Worm (Caenorhabditis elegans): ENCODE measurements around the gene sec-20.

The sec-20 gene

DNA sequence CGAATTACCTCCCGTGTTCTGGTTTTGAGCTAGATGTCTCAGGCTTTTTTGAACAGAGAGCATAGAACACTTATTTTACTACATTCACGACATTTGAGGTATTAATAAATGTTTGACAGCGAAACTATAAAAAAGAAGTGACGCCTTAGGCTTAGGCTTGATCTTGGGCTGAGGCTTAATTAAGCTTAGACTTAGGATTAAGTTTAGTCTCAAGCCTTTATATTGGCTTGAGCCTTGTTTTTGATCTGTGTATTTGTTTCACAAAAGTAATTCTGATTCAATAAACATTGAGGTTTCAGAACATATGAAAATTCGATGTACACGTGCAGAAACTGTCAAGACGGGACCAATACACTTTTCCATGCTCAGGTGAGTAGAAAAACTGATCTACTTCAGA, 17.8 kb downstream of the sec-20 start, which contains the start of gene klp-20:
Gene klp-20 (plus strand): TSS at position 298 of the 397 bp plus-strand sequence.
- no peak for TF ChIP-seq unc-62 (GFP tag; optimal IDR thresholded peaks at IDR 0.05)

ce11 chrIII:211387-211786, 19.5 kb downstream of the sec-20 start:
- TF ChIP-seq unc-62 (GFP tag; optimal IDR thresholded peaks at IDR 0.05): no peak

DNA sequence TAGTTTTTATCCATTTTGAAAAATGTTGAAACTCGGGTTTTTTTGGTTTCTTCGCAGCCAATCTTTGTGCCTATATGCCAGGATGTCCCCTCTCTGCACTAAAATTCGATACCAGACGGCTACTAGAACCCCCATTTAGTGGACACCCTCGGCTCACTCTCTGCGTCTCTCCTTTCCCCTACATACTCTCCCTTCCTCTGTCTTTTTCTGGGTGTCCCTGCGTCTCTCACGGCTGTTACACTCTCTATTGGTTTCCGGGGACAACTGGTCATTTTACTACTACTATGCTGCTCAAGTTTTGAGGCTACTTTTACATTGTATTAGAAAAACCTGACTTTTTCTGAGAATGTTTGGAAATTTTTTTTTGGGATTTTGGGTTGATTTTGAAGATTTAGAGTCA, 28.5 kb downstream of the sec-20 start:
- TF ChIP-seq unc-62 (GFP tag; optimal IDR thresholded peaks at IDR 0.05): no peak

ce11 chrIII:222508-222907, 30.6 kb downstream of the sec-20 start:
- TF ChIP-seq unc-62 (GFP tag; optimal IDR thresholded peaks at IDR 0.05): no peak

DNA sequence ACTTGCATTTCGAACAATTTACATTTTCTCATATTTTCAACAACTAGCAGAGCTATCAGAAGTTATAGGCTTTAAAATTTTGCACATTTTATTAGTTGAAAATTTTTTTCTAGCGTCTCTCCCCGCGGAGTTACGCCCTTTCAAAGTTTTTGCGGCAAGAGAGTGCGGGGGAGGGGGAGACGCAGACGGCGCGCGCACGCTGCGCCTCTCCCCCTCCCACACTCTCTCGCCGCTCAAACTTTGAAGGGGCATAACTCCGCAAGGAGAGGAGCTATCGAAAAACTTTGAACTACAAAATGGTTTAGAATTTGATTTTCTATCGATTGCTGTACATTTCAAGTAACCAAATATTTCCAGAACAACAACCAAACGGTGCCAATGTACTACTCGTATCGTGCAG, 35.1 kb downstream of the sec-20 start:
- no peak for TF ChIP-seq unc-62 (GFP tag; optimal IDR thresholded peaks at IDR 0.05)

- TF ChIP-seq unc-62 (GFP tag; optimal IDR thresholded peaks at IDR 0.05): no peak
These were observed 38.2 kb downstream of the sec-20 start, which contains the start of gene hpo-38 for ce11 chrIII:230129-230528. Gene hpo-38 (plus strand): TSS chrIII:230429.

ce11 chrIII:235115-235514, 43.2 kb downstream of the sec-20 start:
- no peak for TF ChIP-seq unc-62 (GFP tag; optimal IDR thresholded peaks at IDR 0.05)

ce11 chrIII:235544-235943, 43.6 kb downstream of the sec-20 start, which contains the start of gene hpo-29:
Gene hpo-29 (plus strand): TSS chrIII:235844.
- no peak for TF ChIP-seq unc-62 (GFP tag; optimal IDR thresholded peaks at IDR 0.05)
